Fruit fly (Drosophila melanogaster) whole organism, embryonic: ENCODE results near the gene dock.
A peak's percentile ranks its signal among the peaks of the same experiment; 100 is the strongest.

ENCODE experiments used
- Atf-2 ChIP-seq: fragments of 200-800 bp; sonication (Bioruptor generic); optimal IDR thresholded peaks from 2 replicates; lab custom pipeline; 2016; ENCODE audit warnings: missing biosample characterization, missing genetic modification characterization
- B-H2 ChIP-seq: fragments of 200-800 bp; sonication (Bioruptor generic); optimal IDR thresholded peaks from 2 replicates; lab custom pipeline; 2018; ENCODE audit warnings: missing biosample characterization, mild to moderate bottlenecking, missing genetic modification characterization
- Bdp1 ChIP-seq: fragments of 200-800 bp; sonication (Bioruptor generic); optimal IDR thresholded peaks from 3 replicates; lab custom pipeline; 2016; ENCODE audit warnings: missing biosample characterization, missing genetic modification characterization
- Bgb ChIP-seq: fragments of 200-800 bp; sonication (Bioruptor generic); IDR thresholded peaks from 2 replicates; pipeline ENCODE4 v1.3.6; 2022; ENCODE audit warnings: missing biosample characterization, missing genetic modification characterization; ENCODE audit not compliant: partially characterized antibody
- CG11085 ChIP-seq: fragments of 200-800 bp; sonication (Bioruptor generic); IDR thresholded peaks from 2 replicates; pipeline ENCODE4 v1.3.6; 2022; ENCODE audit warnings: missing biosample characterization, missing genetic modification characterization
- CG11398 ChIP-seq: fragments of 200-800 bp; sonication (Bioruptor generic); optimal IDR thresholded peaks from 2 replicates; lab custom pipeline; 2016; ENCODE audit warnings: missing biosample characterization, missing genetic modification characterization
- CG11723 ChIP-seq: fragments of 200-800 bp; sonication (Bioruptor generic); optimal IDR thresholded peaks from 2 replicates; lab custom pipeline; 2017; ENCODE audit warnings: missing biosample characterization, mild to moderate bottlenecking, missing genetic modification characterization
- CG1647 ChIP-seq: fragments of 200-800 bp; sonication (Bioruptor generic); optimal IDR thresholded peaks from 3 replicates; lab custom pipeline; 2016; ENCODE audit warnings: missing biosample characterization, missing genetic modification characterization
- CG16863 ChIP-seq: fragments of 200-800 bp; sonication (Bioruptor generic); optimal IDR thresholded peaks from 3 replicates; lab custom pipeline; 2016; ENCODE audit warnings: missing biosample characterization, missing genetic modification characterization
- CG17612 ChIP-seq: fragments of 200-800 bp; sonication (Bioruptor generic); IDR thresholded peaks from 2 replicates; pipeline ENCODE4 v1.3.6; 2022; ENCODE audit warnings: missing biosample characterization, missing genetic modification characterization
- CG18619 ChIP-seq: fragments of 200-800 bp; sonication (Bioruptor generic); optimal IDR thresholded peaks from 3 replicates; lab custom pipeline; 2017; ENCODE audit warnings: missing biosample characterization, mild to moderate bottlenecking, missing genetic modification characterization
- CG32767 ChIP-seq: fragments of 200-800 bp; sonication (Bioruptor generic); IDR thresholded peaks from 2 replicates; pipeline ENCODE4 v1.3.6; 2022; ENCODE audit warnings: missing biosample characterization, missing genetic modification characterization
- CG3726 ChIP-seq: fragments of 200-800 bp; sonication (Bioruptor generic); IDR thresholded peaks from 3 replicates; pipeline ENCODE4, ENCODE4 v1.3.6; 2022; ENCODE audit warnings: missing biosample characterization, missing genetic modification characterization
- CG3847 ChIP-seq: fragments of 200-800 bp; sonication (Bioruptor generic); IDR thresholded peaks from 2 replicates; pipeline ENCODE4 v1.3.6; 2022; ENCODE audit warnings: missing biosample characterization, missing genetic modification characterization
- CG4617 ChIP-seq: fragments of 200-800 bp; sonication (Bioruptor generic); optimal IDR thresholded peaks from 3 replicates; lab custom pipeline; 2016; ENCODE audit warnings: missing biosample characterization, missing genetic modification characterization, borderline replicate concordance
- CG5245 ChIP-seq: fragments of 200-800 bp; sonication (Bioruptor generic); optimal IDR thresholded peaks from 3 replicates; lab custom pipeline; 2016; ENCODE audit warnings: missing biosample characterization, missing genetic modification characterization
- CG7271 ChIP-seq: fragments of 200-800 bp; sonication (Bioruptor generic); optimal IDR thresholded peaks from 2 replicates; lab custom pipeline; 2018; ENCODE audit warnings: missing biosample characterization, mild to moderate bottlenecking, missing genetic modification characterization, moderate library complexity
- CG9817 ChIP-seq: fragments of 200-800 bp; sonication (Bioruptor generic); optimal IDR thresholded peaks from 2 replicates; lab custom pipeline; 2018; ENCODE audit warnings: missing biosample characterization, mild to moderate bottlenecking, missing genetic modification characterization, moderate library complexity
- CkIIα-i1 ChIP-seq: fragments of 200-800 bp; sonication (Bioruptor generic); IDR thresholded peaks from 2 replicates; pipeline ENCODE4 v1.3.6; 2022; ENCODE audit warnings: missing biosample characterization, missing genetic modification characterization
- D19B ChIP-seq: fragments of 200-800 bp; sonication (Bioruptor generic); optimal IDR thresholded peaks from 2 replicates; lab custom pipeline; 2017; ENCODE audit warnings: missing biosample characterization, mild to moderate bottlenecking, missing genetic modification characterization
- Dfd ChIP-seq, 2 experiments: fragments of >200 bp; optimal IDR thresholded peaks; 2 replicates each; lab custom pipeline; 2017; ENCODE audit warnings: missing biosample characterization in 2 of 2, missing genetic modification characterization in 2 of 2
- Elba2 ChIP-seq: fragments of 200-800 bp; sonication (Bioruptor generic); optimal IDR thresholded peaks from 3 replicates; lab custom pipeline; 2016; ENCODE audit warnings: missing biosample characterization, missing genetic modification characterization
- Fer2 ChIP-seq: fragments of 200-800 bp; sonication (Bioruptor generic); optimal IDR thresholded peaks from 2 replicates; lab custom pipeline; 2018; ENCODE audit warnings: missing biosample characterization, mild to moderate bottlenecking, missing genetic modification characterization, moderate library complexity
- Hr51 ChIP-seq, 2 experiments: fragments of 200-800 bp; sonication (Bioruptor generic); optimal IDR thresholded peaks; 2 replicates in 1 of 2; 3 replicates in 1 of 2; lab custom pipeline; 2016 to 2018; ENCODE audit warnings: missing biosample characterization in 2 of 2, missing genetic modification characterization in 2 of 2, mild to moderate bottlenecking in 1 of 2, moderate library complexity in 1 of 2
- Med ChIP-seq: fragments of 200-800 bp; sonication (Bioruptor generic); peaks from one replicate; lab custom pipeline; 2016; ENCODE audit warnings: missing biosample characterization, missing genetic modification characterization, mild to moderate bottlenecking, inconsistent platforms, moderate library complexity
- Meics ChIP-seq: fragments of 200-800 bp; sonication (Bioruptor generic); optimal IDR thresholded peaks from 2 replicates; lab custom pipeline; 2017; ENCODE audit warnings: missing biosample characterization, mild to moderate bottlenecking, missing genetic modification characterization
- NC2α ChIP-seq: fragments of 200-800 bp; sonication (Bioruptor generic); optimal IDR thresholded peaks from 2 replicates; lab custom pipeline; 2016; ENCODE audit warnings: missing biosample characterization, missing genetic modification characterization
- Oli ChIP-seq: fragments of 200-800 bp; sonication (Bioruptor generic); optimal IDR thresholded peaks from 2 replicates; lab custom pipeline; 2018; ENCODE audit warnings: missing biosample characterization, mild to moderate bottlenecking, missing genetic modification characterization, moderate library complexity
- Pdp1 ChIP-seq, 2 experiments: fragments of 200-800 bp; sonication (Bioruptor generic); optimal IDR thresholded peaks; 3 replicates each; lab custom pipeline; 2016; ENCODE audit warnings: missing biosample characterization in 2 of 2, missing genetic modification characterization in 2 of 2, mild to moderate bottlenecking in 1 of 2, moderate library complexity in 1 of 2
- Scr ChIP-seq: fragments of 200-800 bp; sonication (Bioruptor generic); IDR thresholded peaks from 2 replicates; pipeline ENCODE4 v1.3.6; 2022; ENCODE audit warnings: missing biosample characterization, missing genetic modification characterization; ENCODE audit not compliant: partially characterized antibody
- abd-A ChIP-seq: fragments of 200-800 bp; sonication (Bioruptor generic); optimal IDR thresholded peaks from 3 replicates; lab custom pipeline; 2019; ENCODE audit warnings: missing biosample characterization, mild to moderate bottlenecking, missing genetic modification characterization, moderate library complexity
- ac ChIP-seq: fragments of 200-800 bp; sonication (Bioruptor generic); optimal IDR thresholded peaks from 3 replicates; lab custom pipeline; 2017; ENCODE audit warnings: missing biosample characterization, mild to moderate bottlenecking, missing genetic modification characterization
- aop ChIP-seq: fragments of 200-800 bp; sonication (Bioruptor generic); IDR thresholded peaks from 2 replicates; pipeline ENCODE4 v1.3.6; 2022; ENCODE audit warnings: missing biosample characterization, missing genetic modification characterization
- cad ChIP-seq: fragments of >200 bp; optimal IDR thresholded peaks from 2 replicates; lab custom pipeline; 2017; ENCODE audit warnings: missing biosample characterization, missing genetic modification characterization
- dan ChIP-seq: fragments of 200-800 bp; sonication (Bioruptor generic); IDR thresholded peaks from 2 replicates; pipeline ENCODE4 v1.3.6; 2022; ENCODE audit warnings: missing biosample characterization, missing genetic modification characterization
- en ChIP-seq: fragments of 200-800 bp; sonication (Bioruptor generic); optimal IDR thresholded peaks from 2 replicates; lab custom pipeline; 2016; ENCODE audit warnings: missing biosample characterization, missing genetic modification characterization
- fru ChIP-seq: fragments of >200 bp; optimal IDR thresholded peaks from 2 replicates; lab custom pipeline; 2017
- ftz-f1 ChIP-seq: fragments of 200-800 bp; sonication (Bioruptor generic); optimal IDR thresholded peaks from 2 replicates; lab custom pipeline; 2016; ENCODE audit warnings: missing biosample characterization, missing genetic modification characterization
- gce ChIP-seq: fragments of 200-800 bp; sonication (Bioruptor generic); IDR thresholded peaks from 3 replicates; pipeline ENCODE4 v1.3.6; 2022; ENCODE audit warnings: missing biosample characterization, missing genetic modification characterization
- gem ChIP-seq: fragments of 200-800 bp; sonication (Bioruptor generic); optimal IDR thresholded peaks from 2 replicates; lab custom pipeline; 2019; ENCODE audit warnings: missing biosample characterization, mild to moderate bottlenecking, missing genetic modification characterization, moderate library complexity
- grau ChIP-seq: fragments of 200-800 bp; optimal IDR thresholded peaks from 3 replicates; lab custom pipeline; 2019; ENCODE audit warnings: missing biosample characterization, mild to moderate bottlenecking, missing genetic modification characterization, moderate library complexity
- hbn ChIP-seq: fragments of 200-800 bp; sonication (Bioruptor generic); IDR thresholded peaks from 2 replicates; pipeline ENCODE4 v1.3.6; 2022; ENCODE audit warnings: missing biosample characterization, missing genetic modification characterization; ENCODE audit not compliant: partially characterized antibody
- jing ChIP-seq: fragments of 200-800 bp; sonication (Bioruptor generic); optimal IDR thresholded peaks from 2 replicates; lab custom pipeline; 2018; ENCODE audit warnings: missing biosample characterization, mild to moderate bottlenecking, missing genetic modification characterization
- klu ChIP-seq: fragments of 200-800 bp; sonication (Bioruptor generic); IDR thresholded peaks from 2 replicates; pipeline ENCODE4 v1.3.6; 2022; ENCODE audit warnings: missing biosample characterization, missing genetic modification characterization
- maf-S ChIP-seq: fragments of 200-800 bp; sonication (Bioruptor generic); optimal IDR thresholded peaks from 2 replicates; lab custom pipeline; 2016; ENCODE audit warnings: missing biosample characterization, missing genetic modification characterization
- slou ChIP-seq: fragments of 200-800 bp; sonication (Bioruptor generic); optimal IDR thresholded peaks from 3 replicates; lab custom pipeline; 2016; ENCODE audit warnings: missing biosample characterization, missing genetic modification characterization
- slp2 ChIP-seq: fragments of 200-800 bp; sonication (Bioruptor generic); optimal IDR thresholded peaks from 2 replicates; lab custom pipeline; 2016; ENCODE audit warnings: missing biosample characterization, missing genetic modification characterization
- stc ChIP-seq: fragments of 200-800 bp; sonication (Bioruptor generic); IDR thresholded peaks from 2 replicates; pipeline ENCODE4 v1.3.6; 2022; ENCODE audit warnings: missing biosample characterization, missing genetic modification characterization
- ttk ChIP-seq: fragments of 200-800 bp; sonication (Bioruptor generic); IDR thresholded peaks from 2 replicates; pipeline ENCODE4 v2.1.2; 2022; ENCODE audit warnings: missing biosample characterization, missing genetic modification characterization
- vfl ChIP-seq: fragments of 200-800 bp; sonication (Bioruptor generic); optimal IDR thresholded peaks from 2 replicates; lab custom pipeline; 2016; ENCODE audit warnings: missing biosample characterization, missing genetic modification characterization

Gene dock

dm6 chr2L:856690-857488 lies 31.1 kb downstream of the dock start (continued):
- TF ChIP-seq gce (GFP tag; lab: Robert Waterston, UW) (peak; percentile 79; the same call in 1 of the 3 replicates), CG17612 (0 out of 2 replicates have a peak, but pooled peaks have one; percentile 11), B-H2 (no peak), NC2α (GFP tag; lab: Kevin White, UChicago) (peak; percentile 35), grau (tag; lab: Kevin White, UChicago) (peak; percentile 73), Fer2 (tag; lab: Kevin White, UChicago) (no peak), CG1647 (GFP tag; lab: Kevin White, UChicago) (peak; percentile 45), CG9817 (tag; lab: Kevin White, UChicago) (peak; percentile 23), stc (peak; percentile 89), vfl (peak; percentile 38), en (no peak), CG18619 (GFP tag; lab: Kevin White, UChicago) (peak; percentile 68), ttk (GFP tag; lab: Robert Waterston, UW) (peak; percentile 87), Pdp1 (GFP tag; optimal IDR thresholded peaks at IDR 0.05; lab: Kevin White, UChicago) (peak; percentile 53 to 57), Bdp1 (GFP tag; lab: Kevin White, UChicago) (peak; percentile 50), abd-A (tag; lab: Kevin White, UChicago) (no peak), CG3726 (GFP tag; lab: Robert Waterston, UW) (peak; percentile 83; the same call in 2 of the 3 replicates), CG3847 (peak; percentile 60), slou (GFP tag; lab: Kevin White, UChicago) (no peak), Dfd (GFP tag; optimal IDR thresholded peaks at IDR 0.05; lab: Kevin White, UChicago) (no peak), CG11398 (peak; percentile 49), Meics (GFP tag; lab: Kevin White, UChicago) (peak; percentile 68), Med (GFP tag; lab: Kevin White, UChicago) (peak; percentile 96), Scr (GFP tag; lab: Robert Waterston, UW) (no peak), klu (GFP tag; lab: Robert Waterston, UW) (0 out of 2 replicates have a peak, but pooled peaks have one; percentile 25), Bgb (no peak), Atf-2 (GFP tag; lab: Kevin White, UChicago) (peak; percentile 41), CG5245 (peak; percentile 74), CG16863 (GFP tag; lab: Kevin White, UChicago) (peak; percentile 84), dan (GFP tag; lab: Robert Waterston, UW) (no peak), aop (GFP tag; lab: Robert Waterston, UW) (peak; percentile 52; the same call in 1 of the 2 replicates), slp2 (peak; percentile 73), fru (lab: Kevin White, UChicago) (no peak), Oli (tag; lab: Kevin White, UChicago) (peak; percentile 79), CkIIα-i1 (GFP tag; lab: Robert Waterston, UW) (no peak), Hr51 (GFP tag; optimal IDR thresholded peaks at IDR 0.05; lab: Kevin White, UChicago) (peak in 1 of 2 experiments; percentile 70), CG4617 (GFP tag; lab: Kevin White, UChicago) (peak; percentile 31), ac (GFP tag; lab: Kevin White, UChicago) (peak; percentile 52), CG32767 (peak; percentile 72), CG11723 (GFP tag; lab: Kevin White, UChicago) (peak; percentile 50), D19B (GFP tag; lab: Kevin White, UChicago) (no peak), cad (GFP tag; lab: Kevin White, UChicago) (no peak), gem (tag; lab: Kevin White, UChicago) (peak; percentile 83), CG11085 (peak; percentile 38), ftz-f1 (GFP tag; lab: Kevin White, UChicago) (no peak), maf-S (GFP tag; lab: Kevin White, UChicago) (peak; percentile 21), Elba2 (no peak), hbn (GFP tag; lab: Robert Waterston, UW) (no peak), CG7271 (tag; lab: Kevin White, UChicago) (peak; percentile 20), jing (GFP tag; lab: Kevin White, UChicago) (peak; percentile 82)
